Fruit fly (Drosophila melanogaster): Measurements from ENCODE around the gene CheB98a.
"Not testable (repeated sequence)": the region's sequence is repeated elsewhere in the genome, so short reads cannot be mapped to it uniquely, and the experiment has no call there.

The CheB98a gene

dm6 chr3R:28806402-28806801, at the start of gene CheB98a:
TSS of gene CheB98a (plus strand) at chr3R:28806702.
- TF ChIP-seq lz (GFP tag; optimal IDR thresholded peaks at IDR 0.05): no peak
- no peak for TF ChIP-seq Sox102F (GFP tag; optimal IDR thresholded peaks at IDR 0.05)
- TF ChIP-seq Met (GFP tag; optimal IDR thresholded peaks at IDR 0.05): no peak
- TF ChIP-seq achi (GFP tag; optimal IDR thresholded peaks at IDR 0.05): no peak
- no peak for TF ChIP-seq vri (GFP tag; optimal IDR thresholded peaks at IDR 0.05)
- no peak for TF ChIP-seq net (GFP tag; optimal IDR thresholded peaks at IDR 0.05)
- no peak for TF ChIP-seq Blimp-1 (GFP tag; optimal IDR thresholded peaks at IDR 0.05)
- no peak for TF ChIP-seq CG7368 (GFP tag; optimal IDR thresholded peaks at IDR 0.05)
- no peak for TF ChIP-seq CG8632 (GFP tag; optimal IDR thresholded peaks at IDR 0.05)
- TF ChIP-seq esn (GFP tag; optimal IDR thresholded peaks at IDR 0.05): no peak
- TF ChIP-seq Hr38 (GFP tag; optimal IDR thresholded peaks at IDR 0.05): no peak
- TF ChIP-seq CG10631 (GFP tag; optimal IDR thresholded peaks at IDR 0.05): no peak
- no peak for TF ChIP-seq Gug (GFP tag; IDR thresholded peaks at IDR 0.05)
- no peak for TF ChIP-seq Lpt (GFP tag; optimal IDR thresholded peaks at IDR 0.05)
- TF ChIP-seq CG3919 (GFP tag; optimal IDR thresholded peaks at IDR 0.05): no peak
- TF ChIP-seq spab (GFP tag; optimal IDR thresholded peaks at IDR 0.05): no peak
- no peak for TF ChIP-seq fd59A (GFP tag; optimal IDR thresholded peaks at IDR 0.05)
- no peak for TF ChIP-seq CG32006 (GFP tag; optimal IDR thresholded peaks at IDR 0.05)

DNA sequence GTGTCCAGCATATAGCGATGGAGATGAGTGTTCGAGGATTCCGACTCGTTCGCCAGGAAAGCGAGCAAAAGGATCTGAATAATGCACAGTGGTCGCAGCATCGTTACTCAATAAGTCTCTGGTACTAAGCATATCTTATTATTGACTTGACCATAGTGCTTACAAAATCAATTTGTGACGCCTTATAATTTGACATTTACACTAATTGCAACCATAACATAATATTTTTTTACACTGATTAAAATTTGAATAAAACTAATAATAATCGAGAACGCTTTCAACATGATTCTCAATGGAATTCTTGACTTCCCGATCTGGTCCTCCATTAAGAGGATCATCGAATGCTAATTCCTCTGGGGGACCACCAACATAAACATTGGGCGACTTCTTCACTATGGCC, 49.6 kb upstream of the CheB98a start, which contains the start of gene CG9997:
CG9997 (minus strand) TSS at position 101 of the 400 bp plus-strand sequence.
- no peak for TF ChIP-seq cyc (GFP tag; optimal IDR thresholded peaks at IDR 0.05)
- TF ChIP-seq CG3919 (GFP tag; optimal IDR thresholded peaks at IDR 0.05): no peak
- TF ChIP-seq CG9139 (GFP tag; optimal IDR thresholded peaks at IDR 0.05): no peak
- TF ChIP-seq pdm3 (GFP tag; optimal IDR thresholded peaks at IDR 0.05): no peak
- no peak for TF ChIP-seq Gug (GFP tag; IDR thresholded peaks at IDR 0.05)
- TF ChIP-seq Blimp-1 (GFP tag; optimal IDR thresholded peaks at IDR 0.05): no peak

dm6 chr3R:28758134-28758533, 48.4 kb upstream of the CheB98a start, which contains the start of gene aqrs:
TSS of gene aqrs (minus strand) at chr3R:28758234.
- TF ChIP-seq CG3032 (tag; optimal IDR thresholded peaks at IDR 0.05); Met (GFP tag; optimal IDR thresholded peaks at IDR 0.05); CG11294 (GFP tag; IDR thresholded peaks at IDR 0.05): not testable (repeated sequence)

DNA sequence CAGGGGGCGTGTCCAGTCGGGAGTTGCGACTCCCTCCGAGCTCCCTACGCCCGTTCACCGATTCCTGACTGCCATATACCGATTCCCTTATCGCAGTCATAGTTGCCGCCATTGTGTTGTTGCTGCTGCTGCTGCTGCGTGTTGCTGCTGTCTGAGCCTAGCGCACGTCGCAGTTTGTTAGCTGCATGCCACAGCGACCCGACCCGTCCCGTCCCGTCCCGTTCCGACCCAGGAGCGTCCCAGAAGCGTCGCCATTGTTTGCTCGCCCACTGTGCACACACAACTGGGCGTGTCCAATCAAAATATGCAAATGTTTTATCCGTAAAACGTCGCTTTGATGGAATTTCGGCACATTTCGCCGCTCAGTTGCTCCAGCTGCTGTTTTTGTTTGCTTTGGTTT, 30.8 kb upstream of the CheB98a start:
- TF ChIP-seq Eip75B (GFP tag; optimal IDR thresholded peaks at IDR 0.05) (no peak), dsx (GFP tag; optimal IDR thresholded peaks at IDR 0.05; ENCODE audit: poor library complexity, severe bottlenecking) (no peak), fd59A (GFP tag; optimal IDR thresholded peaks at IDR 0.05) (no peak), Sox15 (GFP tag; optimal IDR thresholded peaks at IDR 0.05) (no peak), CG9139 (GFP tag; optimal IDR thresholded peaks at IDR 0.05) (no peak), pdm3 (GFP tag; optimal IDR thresholded peaks at IDR 0.05) (no peak), Eip78C (GFP tag) (no peak), eg (GFP tag; IDR thresholded peaks at IDR 0.05) (no peak), Hr4 (GFP tag; optimal IDR thresholded peaks at IDR 0.05) (no peak), CG3032 (tag; optimal IDR thresholded peaks at IDR 0.05) (no peak), CG6792 (GFP tag; optimal IDR thresholded peaks at IDR 0.05) (no peak), CG11294 (GFP tag; IDR thresholded peaks at IDR 0.05) (no peak), lz (GFP tag; optimal IDR thresholded peaks at IDR 0.05) (no peak), svp (GFP tag) (no peak), esn (GFP tag; optimal IDR thresholded peaks at IDR 0.05) (no peak), CG10631 (GFP tag; optimal IDR thresholded peaks at IDR 0.05) (no peak), cyc (GFP tag; optimal IDR thresholded peaks at IDR 0.05) (no peak), CG6276 (GFP tag; optimal IDR thresholded peaks at IDR 0.05) (no peak), Eip93F (GFP tag; optimal IDR thresholded peaks at IDR 0.05) (no peak), CG10669 (GFP tag; optimal IDR thresholded peaks at IDR 0.05) (no peak)

DNA sequence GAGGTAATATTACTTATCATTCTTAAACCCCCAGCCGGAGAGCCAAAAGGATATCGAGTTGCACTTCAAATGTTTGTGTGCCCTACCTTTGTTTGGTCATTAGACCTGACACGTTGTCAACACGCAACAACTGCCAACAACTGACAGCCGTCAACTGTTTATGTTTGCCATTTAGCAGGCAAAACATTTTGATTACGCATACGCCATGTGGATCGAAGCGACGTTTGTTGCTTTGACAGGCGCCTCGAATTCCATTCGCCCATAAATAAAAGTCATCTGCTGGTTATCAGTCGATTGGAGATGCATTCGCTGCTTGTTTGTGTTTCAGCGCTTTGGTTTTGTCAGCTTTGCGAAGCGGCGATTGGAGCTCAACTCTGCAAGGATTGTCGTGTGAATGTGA, 17.2 kb upstream of the CheB98a start, which contains the start of gene CG34295:
CG34295 (plus strand) TSS at position 301 of the 400 bp plus-strand sequence.
- no peak for TF ChIP-seq CG6276 (GFP tag; optimal IDR thresholded peaks at IDR 0.05)
- TF ChIP-seq Smox (GFP tag; optimal IDR thresholded peaks at IDR 0.05): no peak
- TF ChIP-seq Blimp-1 (GFP tag; optimal IDR thresholded peaks at IDR 0.05): no peak
- no peak for TF ChIP-seq Eip75B (GFP tag; optimal IDR thresholded peaks at IDR 0.05)
- TF ChIP-seq topi (GFP tag; optimal IDR thresholded peaks at IDR 0.05): no peak
- TF ChIP-seq CG3919 (GFP tag; optimal IDR thresholded peaks at IDR 0.05): no peak

Measured in whole organism, prepupa.